Fruit fly (Drosophila melanogaster) whole organism, embryonic: ENCODE data around the gene CG3408.

Experiments
- CG11398 ChIP-seq: fragments of 200-800 bp; sonication (Bioruptor generic); optimal IDR thresholded peaks from 2 replicates; lab custom pipeline; 2016; ENCODE audit warnings: missing biosample characterization, missing genetic modification characterization
- CG33557 ChIP-seq: fragments of 200-800 bp; sonication (Bioruptor generic); optimal IDR thresholded peaks from 2 replicates; lab custom pipeline; 2019; ENCODE audit warnings: missing biosample characterization, mild to moderate bottlenecking, missing genetic modification characterization, moderate library complexity
- CG34422 ChIP-seq: fragments of 200-800 bp; sonication (Bioruptor generic); IDR thresholded peaks from 3 replicates; pipeline ENCODE4 v1.3.6; 2022; ENCODE audit warnings: missing biosample characterization, missing genetic modification characterization
- CG6654 ChIP-seq: fragments of 200-800 bp; sonication (Bioruptor generic); optimal IDR thresholded peaks from 2 replicates; lab custom pipeline; 2017; ENCODE audit warnings: missing biosample characterization, mild to moderate bottlenecking, missing genetic modification characterization
- Hr78 ChIP-seq, 2 experiments: fragments of 200-800 bp in 1 of 2; fragments of >200 bp in 1 of 2; sonication (Bioruptor generic) in 1 of 2; optimal IDR thresholded peaks; 2 replicates each; lab custom pipeline; 2017 to 2019; ENCODE audit warnings: missing biosample characterization in 2 of 2, missing genetic modification characterization in 2 of 2, mild to moderate bottlenecking in 1 of 2, moderate library complexity in 1 of 2
- Six4 ChIP-seq: fragments of 200-800 bp; sonication (Bioruptor generic); optimal IDR thresholded peaks from 2 replicates; lab custom pipeline; 2016; ENCODE audit warnings: missing biosample characterization, missing genetic modification characterization
- Sox102F ChIP-seq: fragments of 200-800 bp; sonication (Bioruptor generic); optimal IDR thresholded peaks from 2 replicates; lab custom pipeline; 2018; ENCODE audit warnings: missing biosample characterization, mild to moderate bottlenecking, missing genetic modification characterization, moderate library complexity
- dmrt11E ChIP-seq: fragments of 200-800 bp; sonication (Bioruptor generic); optimal IDR thresholded peaks from 3 replicates; lab custom pipeline; 2018; ENCODE audit warnings: missing biosample characterization, mild to moderate bottlenecking, missing genetic modification characterization, moderate library complexity
- her ChIP-seq: fragments of 200-800 bp; sonication (Bioruptor generic); optimal IDR thresholded peaks from 2 replicates; lab custom pipeline; 2016; ENCODE audit warnings: missing biosample characterization, missing genetic modification characterization
- klu ChIP-seq: fragments of 200-800 bp; sonication (Bioruptor generic); IDR thresholded peaks from 2 replicates; pipeline ENCODE4 v1.3.6; 2022; ENCODE audit warnings: missing biosample characterization, missing genetic modification characterization
- pros ChIP-seq: fragments of 200-800 bp; sonication (Bioruptor generic); optimal IDR thresholded peaks from 3 replicates; lab custom pipeline; 2019; ENCODE audit warnings: missing biosample characterization, mild to moderate bottlenecking, missing genetic modification characterization, moderate library complexity
- ro ChIP-seq: fragments of 200-800 bp; sonication (Bioruptor generic); IDR thresholded peaks from 2 replicates; pipeline ENCODE4 v1.3.6; 2022; ENCODE audit warnings: missing biosample characterization, missing genetic modification characterization
- wek ChIP-seq: fragments of 200-800 bp; sonication (Bioruptor generic); optimal IDR thresholded peaks from 3 replicates; lab custom pipeline; 2018; ENCODE audit warnings: missing biosample characterization, mild to moderate bottlenecking, missing genetic modification characterization, moderate library complexity

DNA sequence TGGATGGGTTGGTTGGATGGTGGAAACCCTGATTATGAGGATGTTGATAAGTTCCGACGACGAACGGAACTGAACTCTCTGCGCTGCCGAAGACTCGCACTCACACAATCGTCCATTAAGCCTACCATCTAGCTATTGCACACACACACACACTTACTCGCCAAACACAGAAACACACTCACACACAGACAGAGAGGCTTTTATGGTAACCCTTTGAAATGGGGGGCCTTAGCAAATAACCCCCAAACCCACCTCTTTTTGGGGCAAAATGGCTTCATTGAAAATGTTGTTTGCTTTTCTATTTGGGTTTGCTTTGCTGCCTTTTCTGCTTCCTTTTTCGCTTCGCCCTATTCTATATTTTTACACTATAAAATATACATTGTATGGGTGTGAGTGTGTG lies 40.3 kb downstream of the CG3408 start:
- no peak for TF ChIP-seq CG11398
- TF ChIP-seq CG34422, result no peak
- TF ChIP-seq dmrt11E (tag; lab: Kevin White, UChicago), result no peak
- no peak for TF ChIP-seq klu (GFP tag; lab: Robert Waterston, UW)
- no peak for TF ChIP-seq ro (GFP tag; lab: Robert Waterston, UW)
- TF ChIP-seq CG33557 (GFP tag; lab: Kevin White, UChicago), result no peak
- TF ChIP-seq CG6654 (GFP tag; lab: Kevin White, UChicago), result no peak
- no peak for TF ChIP-seq wek
- TF ChIP-seq pros (GFP tag; lab: Kevin White, UChicago), result no peak
- no peak for TF ChIP-seq Sox102F (GFP tag; lab: Kevin White, UChicago)
- no peak for TF ChIP-seq her
- no peak for TF ChIP-seq Six4 (GFP tag; lab: Kevin White, UChicago)
- no peak for TF ChIP-seq Hr78 (GFP tag; optimal IDR thresholded peaks at IDR 0.05; lab: Kevin White, UChicago)
